Fruit fly (Drosophila melanogaster) whole organism, embryonic: ENCODE measurements around the gene CheA75a.

Source experiments
- Aef1 ChIP-seq: fragments of 200-800 bp; sonication (Bioruptor generic); IDR thresholded peaks from 3 replicates; pipeline ENCODE4 v1.3.6; 2022; ENCODE audit warnings: missing biosample characterization, missing genetic modification characterization
- Bdp1 ChIP-seq: fragments of 200-800 bp; sonication (Bioruptor generic); optimal IDR thresholded peaks from 3 replicates; lab custom pipeline; 2016; ENCODE audit warnings: missing biosample characterization, missing genetic modification characterization
- CG10321 ChIP-seq: fragments of 200-800 bp; sonication (Bioruptor generic); IDR thresholded peaks from 2 replicates; pipeline ENCODE4 v1.3.6; 2022; ENCODE audit warnings: missing biosample characterization, missing genetic modification characterization
- CG10959 ChIP-seq: fragments of 200-800 bp; sonication (Bioruptor generic); IDR thresholded peaks from 2 replicates; pipeline ENCODE4 v1.3.6; 2022; ENCODE audit warnings: missing biosample characterization, missing genetic modification characterization
- CG11723 ChIP-seq: fragments of 200-800 bp; sonication (Bioruptor generic); optimal IDR thresholded peaks from 2 replicates; lab custom pipeline; 2017; ENCODE audit warnings: missing biosample characterization, mild to moderate bottlenecking, missing genetic modification characterization
- CG12071 ChIP-seq: fragments of 200-800 bp; sonication (Bioruptor generic); optimal IDR thresholded peaks from 3 replicates; lab custom pipeline; 2018; ENCODE audit warnings: missing biosample characterization, mild to moderate bottlenecking, missing genetic modification characterization
- CG12155 ChIP-seq: fragments of 200-800 bp; sonication (Bioruptor generic); optimal IDR thresholded peaks from 3 replicates; lab custom pipeline; 2016; ENCODE audit warnings: missing biosample characterization, missing genetic modification characterization
- CG14860 ChIP-seq: fragments of 200-800 bp; sonication (Bioruptor generic); IDR thresholded peaks from 3 replicates; pipeline ENCODE4 v1.3.6; 2022; ENCODE audit warnings: missing biosample characterization, missing genetic modification characterization; ENCODE audit not compliant: partially characterized antibody
- CG18262 ChIP-seq: fragments of 200-800 bp; optimal IDR thresholded peaks from 3 replicates; lab custom pipeline; 2019; ENCODE audit warnings: missing biosample characterization, mild to moderate bottlenecking, missing genetic modification characterization, moderate library complexity
- CG18619 ChIP-seq: fragments of 200-800 bp; sonication (Bioruptor generic); optimal IDR thresholded peaks from 3 replicates; lab custom pipeline; 2017; ENCODE audit warnings: missing biosample characterization, mild to moderate bottlenecking, missing genetic modification characterization
- CG30403 ChIP-seq: fragments of 200-800 bp; sonication (Bioruptor generic); optimal IDR thresholded peaks from 3 replicates; lab custom pipeline; 2016; ENCODE audit warnings: missing biosample characterization, missing genetic modification characterization
- CG32532 ChIP-seq: fragments of 200-800 bp; sonication (Bioruptor generic); IDR thresholded peaks from 2 replicates; pipeline ENCODE4 v1.3.6; 2022; ENCODE audit warnings: missing biosample characterization, missing genetic modification characterization
- CG33557 ChIP-seq: fragments of 200-800 bp; sonication (Bioruptor generic); optimal IDR thresholded peaks from 2 replicates; lab custom pipeline; 2019; ENCODE audit warnings: missing biosample characterization, mild to moderate bottlenecking, missing genetic modification characterization, moderate library complexity
- CG8359 ChIP-seq: fragments of 200-800 bp; sonication (Bioruptor generic); optimal IDR thresholded peaks from 2 replicates; lab custom pipeline; 2017; ENCODE audit warnings: missing biosample characterization, mild to moderate bottlenecking, missing genetic modification characterization, borderline replicate concordance
- CG8388 ChIP-seq: fragments of 200-800 bp; sonication (Bioruptor generic); optimal IDR thresholded peaks from 2 replicates; lab custom pipeline; 2019; ENCODE audit warnings: missing biosample characterization, mild to moderate bottlenecking, missing genetic modification characterization, moderate library complexity
- CG9876 ChIP-seq: fragments of 200-800 bp; sonication (Bioruptor generic); optimal IDR thresholded peaks from 2 replicates; lab custom pipeline; 2016; ENCODE audit warnings: missing biosample characterization, missing genetic modification characterization
- CHES-1-like ChIP-seq: fragments of 200-800 bp; sonication (Bioruptor generic); optimal IDR thresholded peaks from 2 replicates; lab custom pipeline; 2016; ENCODE audit warnings: missing biosample characterization, missing genetic modification characterization
- CoRest ChIP-seq: fragments of 200-800 bp; sonication (Bioruptor generic); optimal IDR thresholded peaks from 3 replicates; lab custom pipeline; 2018; ENCODE audit warnings: missing biosample characterization, mild to moderate bottlenecking, missing genetic modification characterization, moderate library complexity
- CrebB ChIP-seq: fragments of 200-800 bp; sonication (Bioruptor generic); optimal IDR thresholded peaks from 3 replicates; lab custom pipeline; 2018; ENCODE audit warnings: missing biosample characterization, mild to moderate bottlenecking, missing genetic modification characterization
- Dek ChIP-seq: fragments of 200-800 bp; sonication (Bioruptor generic); optimal IDR thresholded peaks from 3 replicates; lab custom pipeline; 2019; ENCODE audit warnings: missing biosample characterization, mild to moderate bottlenecking, missing genetic modification characterization, moderate library complexity
- Dfd ChIP-seq, 2 experiments: fragments of >200 bp; optimal IDR thresholded peaks; 2 replicates each; lab custom pipeline; 2017; ENCODE audit warnings: missing biosample characterization in 2 of 2, missing genetic modification characterization in 2 of 2
- Dip2 ChIP-seq: fragments of 200-800 bp; sonication (Bioruptor generic); IDR thresholded peaks from 2 replicates; pipeline ENCODE4 v1.3.6; 2022; ENCODE audit warnings: missing biosample characterization, missing genetic modification characterization
- Doc3 ChIP-seq: fragments of 200-800 bp; sonication (Bioruptor generic); IDR thresholded peaks from 3 replicates; pipeline ENCODE4 v1.3.6; 2022; ENCODE audit warnings: missing biosample characterization, missing genetic modification characterization; ENCODE audit not compliant: partially characterized antibody
- Elba2 ChIP-seq: fragments of 200-800 bp; sonication (Bioruptor generic); optimal IDR thresholded peaks from 3 replicates; lab custom pipeline; 2016; ENCODE audit warnings: missing biosample characterization, missing genetic modification characterization
- Kr ChIP-seq: fragments of 200-800 bp; sonication (Bioruptor generic); optimal IDR thresholded peaks from 2 replicates; lab custom pipeline; 2017; ENCODE audit warnings: missing biosample characterization, mild to moderate bottlenecking, missing genetic modification characterization
- Oli ChIP-seq: fragments of 200-800 bp; sonication (Bioruptor generic); optimal IDR thresholded peaks from 2 replicates; lab custom pipeline; 2018; ENCODE audit warnings: missing biosample characterization, mild to moderate bottlenecking, missing genetic modification characterization, moderate library complexity
- Rx ChIP-seq: fragments of 200-800 bp; sonication (Bioruptor generic); IDR thresholded peaks from 2 replicates; pipeline ENCODE4 v1.3.6; 2022; ENCODE audit warnings: missing biosample characterization, missing genetic modification characterization
- TFAM ChIP-seq: fragments of 200-800 bp; sonication (Bioruptor generic); optimal IDR thresholded peaks from 2 replicates; lab custom pipeline; 2017; ENCODE audit warnings: missing biosample characterization, missing genetic modification characterization, inconsistent platforms
- ac ChIP-seq: fragments of 200-800 bp; sonication (Bioruptor generic); optimal IDR thresholded peaks from 3 replicates; lab custom pipeline; 2017; ENCODE audit warnings: missing biosample characterization, mild to moderate bottlenecking, missing genetic modification characterization
- al ChIP-seq: fragments of 200-800 bp; sonication (Bioruptor generic); IDR thresholded peaks from 2 replicates; pipeline ENCODE4 v1.3.6; 2022; ENCODE audit warnings: missing biosample characterization, missing genetic modification characterization
- aop ChIP-seq: fragments of 200-800 bp; sonication (Bioruptor generic); IDR thresholded peaks from 2 replicates; pipeline ENCODE4 v1.3.6; 2022; ENCODE audit warnings: missing biosample characterization, missing genetic modification characterization
- ato ChIP-seq: fragments of 200-800 bp; sonication (Bioruptor generic); IDR thresholded peaks from 2 replicates; pipeline ENCODE4 v1.3.6; 2022; ENCODE audit warnings: missing biosample characterization, missing genetic modification characterization; ENCODE audit not compliant: partially characterized antibody
- chinmo ChIP-seq: fragments of 200-800 bp; sonication (Bioruptor generic); IDR thresholded peaks from 4 replicates; pipeline ENCODE4 v1.3.6; 2022; ENCODE audit warnings: missing biosample characterization, missing genetic modification characterization; ENCODE audit not compliant: partially characterized antibody
- dati ChIP-seq: fragments of 200-800 bp; sonication (Bioruptor generic); IDR thresholded peaks from 2 replicates; pipeline ENCODE4 v1.3.6; 2022; ENCODE audit warnings: missing biosample characterization, missing genetic modification characterization
- dmrt99B ChIP-seq: fragments of 200-800 bp; sonication (Bioruptor generic); optimal IDR thresholded peaks from 2 replicates; lab custom pipeline; 2018; ENCODE audit warnings: missing biosample characterization, mild to moderate bottlenecking, missing genetic modification characterization, moderate library complexity
- emc ChIP-seq: fragments of 200-800 bp; sonication (Bioruptor generic); optimal IDR thresholded peaks from 2 replicates; lab custom pipeline; 2016; ENCODE audit warnings: missing biosample characterization, missing genetic modification characterization
- eve ChIP-seq, 2 experiments: fragments of >200 bp; optimal IDR thresholded peaks; 2 replicates each; lab custom pipeline; 2017; ENCODE audit warnings: missing biosample characterization in 2 of 2, missing genetic modification characterization in 2 of 2
- fru ChIP-seq: fragments of >200 bp; optimal IDR thresholded peaks from 2 replicates; lab custom pipeline; 2017
- hkb ChIP-seq, 2 experiments: fragments of 200-800 bp in 1 of 2; fragments of >200 bp in 1 of 2; sonication (Bioruptor generic) in 1 of 2; IDR thresholded peaks in 1 of 2; optimal IDR thresholded peaks in 1 of 2; 2 replicates each; pipeline versions ENCODE4 v1.3.6 to Lab custom; 2017 to 2022; ENCODE audit warnings: missing biosample characterization in 1 of 2, missing genetic modification characterization in 1 of 2
- jing ChIP-seq: fragments of 200-800 bp; sonication (Bioruptor generic); optimal IDR thresholded peaks from 2 replicates; lab custom pipeline; 2018; ENCODE audit warnings: missing biosample characterization, mild to moderate bottlenecking, missing genetic modification characterization
- kay ChIP-seq: fragments of 200-800 bp; sonication (Bioruptor generic); optimal IDR thresholded peaks from 2 replicates; lab custom pipeline; 2016; ENCODE audit warnings: missing biosample characterization, missing genetic modification characterization
- kni ChIP-seq: fragments of 200-800 bp; sonication (Bioruptor generic); optimal IDR thresholded peaks from 3 replicates; lab custom pipeline; 2017; ENCODE audit warnings: mild to moderate bottlenecking, missing biosample characterization, missing genetic modification reagents, missing genetic modification characterization
- nerfin-1 ChIP-seq: fragments of 200-800 bp; sonication (Bioruptor generic); optimal IDR thresholded peaks from 3 replicates; lab custom pipeline; 2019; ENCODE audit warnings: missing biosample characterization, mild to moderate bottlenecking, missing genetic modification characterization, moderate library complexity
- nerfin-2 ChIP-seq: fragments of 200-800 bp; sonication (Bioruptor generic); IDR thresholded peaks from 2 replicates; pipeline ENCODE4 v1.3.6; 2022; ENCODE audit warnings: missing biosample characterization, missing genetic modification characterization; ENCODE audit not compliant: partially characterized antibody
- nmo ChIP-seq: fragments of 200-800 bp; sonication (Bioruptor generic); optimal IDR thresholded peaks from 2 replicates; lab custom pipeline; 2018; ENCODE audit warnings: missing biosample characterization, mild to moderate bottlenecking, missing genetic modification characterization, moderate library complexity
- oc ChIP-seq: fragments of 200-800 bp; sonication (Bioruptor generic); optimal IDR thresholded peaks from 2 replicates; lab custom pipeline; 2018; ENCODE audit warnings: missing biosample characterization, mild to moderate bottlenecking, missing genetic modification characterization, moderate library complexity
- run ChIP-seq: fragments of 200-800 bp; sonication (Bioruptor generic); optimal IDR thresholded peaks from 3 replicates; lab custom pipeline; 2018; ENCODE audit warnings: missing biosample characterization, mild to moderate bottlenecking, missing genetic modification characterization
- sim ChIP-seq: fragments of 200-800 bp; sonication (Bioruptor generic); IDR thresholded peaks from 2 replicates; pipeline ENCODE4 v1.3.6; 2022; ENCODE audit warnings: missing biosample characterization, missing genetic modification characterization
- so ChIP-seq: fragments of 200-800 bp; sonication (Bioruptor generic); IDR thresholded peaks from 3 replicates; pipeline ENCODE4 v1.3.6; 2022; ENCODE audit warnings: missing biosample characterization, missing genetic modification characterization
- sqz ChIP-seq: fragments of 200-800 bp; sonication (Bioruptor generic); optimal IDR thresholded peaks from 3 replicates; lab custom pipeline; 2018; ENCODE audit warnings: missing biosample characterization, mild to moderate bottlenecking, missing genetic modification characterization
- vnd ChIP-seq: fragments of 200-800 bp; sonication (Bioruptor generic); IDR thresholded peaks from 3 replicates; pipeline ENCODE4 v1.3.6; 2022; ENCODE audit warnings: missing biosample characterization, missing genetic modification characterization; ENCODE audit not compliant: partially characterized antibody

Gene CheA75a

DNA sequence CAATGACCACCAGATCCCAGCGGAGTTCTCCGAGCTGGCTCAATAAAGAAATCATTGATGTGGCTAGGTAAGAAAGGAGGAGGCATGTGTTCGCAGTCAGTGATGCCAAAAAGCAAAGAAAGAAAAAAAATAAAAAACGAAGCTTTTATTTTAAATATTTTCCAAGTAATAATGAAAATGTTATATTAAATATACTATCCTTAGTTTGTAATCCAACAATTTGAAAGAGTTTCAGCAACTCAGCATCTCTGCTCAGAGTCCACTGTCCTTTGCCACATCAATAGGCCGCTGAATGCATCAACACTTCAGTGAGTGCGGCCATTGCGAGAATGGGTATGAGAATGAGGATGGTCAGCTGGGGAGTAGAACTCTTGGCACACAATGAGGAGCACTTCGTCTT lies 22.3 kb downstream of the CheA75a start (continued):
- TF ChIP-seq dmrt99B (tag; lab: Kevin White, UChicago) (peak; percentile 21), CrebB (tag; lab: Kevin White, UChicago) (no peak), CG10959 (0 out of 2 replicates have a peak, but pooled peaks have one; percentile 34), sqz (peak; percentile 17), eve (GFP tag; optimal IDR thresholded peaks at IDR 0.05; lab: Kevin White, UChicago) (no peak), TFAM (GFP tag; lab: Kevin White, UChicago) (no peak), aop (no peak), Kr (GFP tag; lab: Kevin White, UChicago) (no peak), jing (GFP tag; lab: Kevin White, UChicago) (no peak), fru (no peak), kni (GFP tag; lab: Kevin White, UChicago) (no peak), oc (no peak), CG18619 (GFP tag; lab: Kevin White, UChicago) (no peak), Bdp1 (GFP tag; lab: Kevin White, UChicago) (no peak), nerfin-2 (GFP tag; lab: Robert Waterston, UW) (no peak), vnd (no peak), CG33557 (peak; percentile 55), Rx (GFP tag; lab: Robert Waterston, UW) (no peak), so (GFP tag; lab: Robert Waterston, UW) (0 out of 3 replicates have a peak, but pooled peaks have one; percentile 29), nerfin-1 (tag; lab: Kevin White, UChicago) (no peak), Doc3 (GFP tag; lab: Robert Waterston, UW) (no peak), CG18262 (tag; lab: Kevin White, UChicago) (peak; percentile 62), CG12071 (GFP tag; lab: Kevin White, UChicago) (no peak), Elba2 (GFP tag; lab: Kevin White, UChicago) (peak; percentile 5), CG30403 (GFP tag; lab: Kevin White, UChicago) (no peak), CG12155 (GFP tag; lab: Kevin White, UChicago) (no peak), Oli (tag; lab: Kevin White, UChicago) (no peak), CG14860 (GFP tag; lab: Robert Waterston, UW) (no peak), nmo (GFP tag; lab: Kevin White, UChicago) (peak; percentile 2), ato (GFP tag; lab: Robert Waterston, UW) (no peak), emc (GFP tag; lab: Kevin White, UChicago) (no peak), Aef1 (GFP tag; lab: Robert Waterston, UW) (no peak), CoRest (tag; lab: Kevin White, UChicago) (peak; percentile 1), Dek (tag; lab: Kevin White, UChicago) (no peak), al (GFP tag; lab: Robert Waterston, UW) (no peak), hkb (optimal IDR thresholded peaks at IDR 0.05; lab: Kevin White, UChicago) (no peak), hkb (GFP tag; IDR thresholded peaks at IDR 0.05; lab: Robert Waterston, UW) (peak; percentile 38; the same call in 1 of the 2 replicates), CG8388 (GFP tag; lab: Kevin White, UChicago) (no peak), chinmo (GFP tag; lab: Robert Waterston, UW) (no peak), Dip2 (no peak), CG9876 (GFP tag; lab: Kevin White, UChicago) (no peak), Dfd (GFP tag; optimal IDR thresholded peaks at IDR 0.05; lab: Kevin White, UChicago) (no peak), CG11723 (GFP tag; lab: Kevin White, UChicago) (no peak), ac (GFP tag; lab: Kevin White, UChicago) (peak; percentile 41), CG32532 (GFP tag; lab: Robert Waterston, UW) (0 out of 2 replicates have a peak, but pooled peaks have one; percentile 17), run (tag; lab: Kevin White, UChicago) (no peak), dati (GFP tag; lab: Robert Waterston, UW) (no peak), CG8359 (GFP tag; lab: Kevin White, UChicago) (no peak), kay (GFP tag; lab: Kevin White, UChicago) (no peak), sim (no peak), CG10321 (GFP tag; lab: Robert Waterston, UW) (no peak), CHES-1-like (no peak)
